Worm (Caenorhabditis elegans) whole organism, L4/young adult: Measurements from ENCODE around the gene C04E6.12.

Experiments
- dao-5 ChIP-seq: sonication (generic microtip); optimal IDR thresholded peaks from 2 replicates; lab custom pipeline; 2016; ENCODE audit warnings: missing genotype, missing genetic modification characterization, moderate library complexity, missing compliant biosample characterization
- him-1 ChIP-seq: sonication (generic microtip); optimal IDR thresholded peaks from 2 replicates; lab custom pipeline; 2016; ENCODE audit warnings: missing genotype, missing genetic modification reagents, missing genetic modification characterization, missing compliant biosample characterization

DNA sequence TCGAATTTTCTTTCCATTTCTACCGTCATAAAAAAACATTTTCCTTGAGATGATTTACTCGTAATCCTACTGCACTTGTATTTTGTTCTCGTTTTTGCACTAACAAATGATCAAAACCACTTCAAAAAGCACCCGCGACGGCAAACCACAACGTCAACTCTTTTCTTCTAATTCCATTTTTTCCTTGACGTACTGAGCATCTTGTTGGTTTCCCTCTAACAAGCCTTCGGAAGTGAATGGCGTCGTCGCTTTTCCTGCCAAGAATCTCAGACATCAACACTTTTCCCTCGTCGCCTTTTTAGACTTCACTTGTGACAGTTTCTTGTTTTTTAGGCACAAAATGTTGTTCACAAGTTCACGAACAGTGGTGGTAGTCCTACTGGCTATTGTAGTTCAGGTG, 7.4 kb downstream of the C04E6.12 start, which contains the start of gene C04E6.13:
- TF ChIP-seq him-1 (tag; lab: Kevin White, UChicago) (no peak), dao-5 (tag; lab: Kevin White, UChicago) (no peak)
